Fruit fly (Drosophila melanogaster) whole organism, pupa: ENCODE results near the gene Tsp29Fb.

Experiments
- CG10348 ChIP-seq: fragments of 200-800 bp; sonication (Bioruptor generic); IDR thresholded peaks from 2 replicates; pipeline ENCODE4 v1.3.6; 2022; ENCODE audit warnings: missing biosample characterization, missing genetic modification characterization
- CG13204 ChIP-seq: fragments of 200-800 bp; sonication (Bioruptor generic); optimal IDR thresholded peaks from 2 replicates; lab custom pipeline; 2018; ENCODE audit warnings: missing biosample characterization, mild to moderate bottlenecking, missing genetic modification characterization, moderate library complexity
- CG14655 ChIP-seq: fragments of 200-800 bp; sonication (Bioruptor generic); optimal IDR thresholded peaks from 3 replicates; lab custom pipeline; 2017; ENCODE audit warnings: mild to moderate bottlenecking, missing biosample characterization, missing genetic modification reagents, missing genetic modification characterization
- CG17806 ChIP-seq: fragments of 200-800 bp; sonication (Bioruptor generic); optimal IDR thresholded peaks from 2 replicates; lab custom pipeline; 2018; ENCODE audit warnings: missing biosample characterization, mild to moderate bottlenecking, missing genetic modification characterization, moderate library complexity
- CG34367 ChIP-seq: fragments of 200-800 bp; sonication (Bioruptor generic); optimal IDR thresholded peaks from 2 replicates; lab custom pipeline; 2018; ENCODE audit warnings: missing biosample characterization, mild to moderate bottlenecking, missing genetic modification characterization
- CG4496 ChIP-seq: fragments of 200-800 bp; sonication (Bioruptor generic); IDR thresholded peaks from 3 replicates; pipeline ENCODE4 v1.3.6; 2022; ENCODE audit warnings: missing biosample characterization, missing genetic modification characterization
- CG8159 ChIP-seq: fragments of 200-800 bp; sonication (Bioruptor generic); optimal IDR thresholded peaks from 3 replicates; lab custom pipeline; 2018; ENCODE audit warnings: missing biosample characterization, mild to moderate bottlenecking, missing genetic modification characterization, moderate library complexity
- CG9948 ChIP-seq: fragments of 200-800 bp; sonication (Bioruptor generic); optimal IDR thresholded peaks from 2 replicates; lab custom pipeline; 2018; ENCODE audit warnings: missing biosample characterization, mild to moderate bottlenecking, missing genetic modification characterization, moderate library complexity
- D1 ChIP-seq: fragments of 200-800 bp; sonication (Bioruptor generic); optimal IDR thresholded peaks from 2 replicates; lab custom pipeline; 2018; ENCODE audit warnings: missing biosample characterization, mild to moderate bottlenecking, missing genetic modification characterization, moderate library complexity
- EcR ChIP-seq: fragments of 200-800 bp; sonication (Bioruptor generic); optimal IDR thresholded peaks from 3 replicates; lab custom pipeline; 2019; ENCODE audit warnings: missing biosample characterization, missing genetic modification characterization, mild to moderate bottlenecking, moderate library complexity, missing genetic modification reagents
- Pif1A ChIP-seq: fragments of 200-800 bp; sonication (Bioruptor generic); optimal IDR thresholded peaks from 3 replicates; lab custom pipeline; 2016; ENCODE audit warnings: missing biosample characterization, missing genetic modification characterization
- Pif1B ChIP-seq: fragments of 200-800 bp; sonication (Bioruptor generic); optimal IDR thresholded peaks from 3 replicates; lab custom pipeline; 2016; ENCODE audit warnings: missing biosample characterization, missing genetic modification characterization
- Snoo ChIP-seq: fragments of 200-800 bp; sonication (Bioruptor generic); optimal IDR thresholded peaks from 3 replicates; lab custom pipeline; 2017; ENCODE audit warnings: missing biosample characterization, mild to moderate bottlenecking, missing genetic modification characterization, inconsistent platforms
- gl ChIP-seq: fragments of 200-800 bp; sonication (Bioruptor generic); optimal IDR thresholded peaks from 2 replicates; lab custom pipeline; 2018; ENCODE audit warnings: missing biosample characterization, mild to moderate bottlenecking, missing genetic modification characterization

dm6 chr2L:8972905-8973304 lies 35.7 kb downstream of the Tsp29Fb start:
- no peak for TF ChIP-seq CG34367
- no peak for TF ChIP-seq CG13204 (GFP tag; lab: Kevin White, UChicago)
- TF ChIP-seq gl (tag; lab: Kevin White, UChicago), result no peak
- TF ChIP-seq Snoo, result no peak
- TF ChIP-seq CG14655 (GFP tag; lab: Kevin White, UChicago), result no peak
- no peak for TF ChIP-seq Pif1B (GFP tag; lab: Kevin White, UChicago)
- no peak for TF ChIP-seq CG10348
- no peak for TF ChIP-seq CG4496
- no peak for TF ChIP-seq CG8159 (tag; lab: Kevin White, UChicago)
- TF ChIP-seq D1 (tag; lab: Kevin White, UChicago), result no peak
- TF ChIP-seq Pif1A (GFP tag; lab: Kevin White, UChicago), result no peak
- no peak for TF ChIP-seq EcR (GFP tag; lab: Kevin White, UChicago)
- TF ChIP-seq CG9948 (tag; lab: Kevin White, UChicago), result no peak
- TF ChIP-seq CG17806 (tag; lab: Kevin White, UChicago), result no peak
